Fruit fly (Drosophila melanogaster) whole organism, prepupa: ENCODE data around the gene CG32148.

Experiments used
- CG10631 ChIP-seq: fragments of 200-800 bp; sonication (Bioruptor generic); optimal IDR thresholded peaks from 2 replicates; lab custom pipeline; 2016; ENCODE audit warnings: missing biosample characterization, missing genetic modification characterization
- CG10669 ChIP-seq: fragments of 200-800 bp; sonication (Bioruptor generic); optimal IDR thresholded peaks from 3 replicates; lab custom pipeline; 2018; ENCODE audit warnings: missing biosample characterization, mild to moderate bottlenecking, missing genetic modification characterization, moderate library complexity
- CG11294 ChIP-seq: fragments of 200-800 bp; sonication (Bioruptor generic); IDR thresholded peaks from 2 replicates; pipeline ENCODE4 v1.3.6; 2022; ENCODE audit warnings: missing biosample characterization, missing genetic modification characterization
- CG11762 ChIP-seq: fragments of 200-800 bp; sonication (Bioruptor generic); optimal IDR thresholded peaks from 3 replicates; lab custom pipeline; 2016; ENCODE audit warnings: missing biosample characterization, missing genetic modification characterization; ENCODE audit not compliant: insufficient read depth
- CG11902 ChIP-seq: fragments of 200-800 bp; sonication (Bioruptor generic); optimal IDR thresholded peaks from 3 replicates; lab custom pipeline; 2016; ENCODE audit warnings: missing biosample characterization, missing genetic modification characterization
- CG15336 ChIP-seq: fragments of 200-800 bp; sonication (Bioruptor generic); IDR thresholded peaks from 2 replicates; pipeline ENCODE4 v1.3.6; 2022; ENCODE audit warnings: missing biosample characterization, missing genetic modification characterization
- CG1621 ChIP-seq: fragments of 200-800 bp; sonication (Bioruptor generic); optimal IDR thresholded peaks from 3 replicates; lab custom pipeline; 2018; ENCODE audit warnings: missing biosample characterization, mild to moderate bottlenecking, missing genetic modification characterization
- CG16779 ChIP-seq: fragments of 200-800 bp; sonication (Bioruptor generic); optimal IDR thresholded peaks from 3 replicates; lab custom pipeline; 2017; ENCODE audit warnings: missing biosample characterization, mild to moderate bottlenecking, missing genetic modification characterization
- CG3032 ChIP-seq: fragments of 200-800 bp; optimal IDR thresholded peaks from 2 replicates; lab custom pipeline; 2019; ENCODE audit warnings: missing biosample characterization, mild to moderate bottlenecking, missing genetic modification characterization, moderate library complexity
- CG32006 ChIP-seq: fragments of 200-800 bp; sonication (Bioruptor generic); optimal IDR thresholded peaks from 3 replicates; lab custom pipeline; 2017; ENCODE audit warnings: missing biosample characterization, mild to moderate bottlenecking, missing genetic modification characterization
- CG34406 ChIP-seq: fragments of 200-800 bp; sonication (Bioruptor generic); optimal IDR thresholded peaks from 3 replicates; lab custom pipeline; 2016; ENCODE audit warnings: missing biosample characterization, missing genetic modification characterization
- CG6276 ChIP-seq: fragments of 200-800 bp; sonication (Bioruptor generic); optimal IDR thresholded peaks from 2 replicates; lab custom pipeline; 2017; ENCODE audit warnings: missing biosample characterization, mild to moderate bottlenecking, missing genetic modification characterization
- CG6792 ChIP-seq: fragments of 200-800 bp; sonication (Bioruptor generic); optimal IDR thresholded peaks from 3 replicates; lab custom pipeline; 2016; ENCODE audit warnings: missing biosample characterization, missing genetic modification characterization
- CG6854 ChIP-seq: fragments of 200-800 bp; sonication (Bioruptor generic); optimal IDR thresholded peaks from 2 replicates; lab custom pipeline; 2017; ENCODE audit warnings: missing biosample characterization, mild to moderate bottlenecking, missing genetic modification characterization
- CG7368 ChIP-seq: fragments of 200-800 bp; sonication (Bioruptor generic); optimal IDR thresholded peaks from 3 replicates; lab custom pipeline; 2016; ENCODE audit warnings: missing biosample characterization, missing genetic modification characterization
- CG9139 ChIP-seq: fragments of 200-800 bp; sonication (Bioruptor generic); optimal IDR thresholded peaks from 3 replicates; lab custom pipeline; 2017; ENCODE audit warnings: missing biosample characterization, mild to moderate bottlenecking, missing genetic modification characterization
- Eip75B ChIP-seq: fragments of 200-800 bp; sonication (Bioruptor generic); optimal IDR thresholded peaks from 3 replicates; lab custom pipeline; 2016; ENCODE audit warnings: missing biosample characterization, missing genetic modification characterization
- Eip78C ChIP-seq: fragments of 200-800 bp; sonication (Bioruptor generic); peaks from one replicate; lab custom pipeline; 2016; ENCODE audit warnings: missing biosample characterization, missing genetic modification characterization
- Eip93F ChIP-seq: fragments of 200-800 bp; sonication (Bioruptor generic); optimal IDR thresholded peaks from 2 replicates; lab custom pipeline; 2016; ENCODE audit warnings: missing biosample characterization, mild to moderate bottlenecking, missing genetic modification characterization
- Ets96B ChIP-seq: fragments of 200-800 bp; optimal IDR thresholded peaks from 2 replicates; lab custom pipeline; 2019; ENCODE audit warnings: missing biosample characterization, mild to moderate bottlenecking, missing genetic modification characterization, moderate library complexity
- Gug ChIP-seq: fragments of 200-800 bp; sonication (Bioruptor generic); IDR thresholded peaks from 2 replicates; pipeline ENCODE4 v1.3.6; 2022; ENCODE audit warnings: missing biosample characterization, missing genetic modification characterization
- Lpt ChIP-seq: fragments of 200-800 bp; sonication (Bioruptor generic); optimal IDR thresholded peaks from 3 replicates; lab custom pipeline; 2016; ENCODE audit warnings: missing biosample characterization, missing genetic modification characterization
- Met ChIP-seq: fragments of 200-800 bp; sonication (Bioruptor generic); optimal IDR thresholded peaks from 3 replicates; lab custom pipeline; 2016; ENCODE audit warnings: missing biosample characterization, missing genetic modification characterization
- OdsH ChIP-seq: fragments of 200-800 bp; sonication (Bioruptor generic); optimal IDR thresholded peaks from 3 replicates; lab custom pipeline; 2016; ENCODE audit warnings: missing biosample characterization, missing genetic modification characterization
- Smox ChIP-seq: fragments of 200-800 bp; sonication (Bioruptor generic); optimal IDR thresholded peaks from 3 replicates; lab custom pipeline; 2016; ENCODE audit warnings: missing biosample characterization, missing genetic modification characterization
- Sox102F ChIP-seq: fragments of 200-800 bp; sonication (Bioruptor generic); optimal IDR thresholded peaks from 2 replicates; lab custom pipeline; 2016; ENCODE audit warnings: missing biosample characterization, mild to moderate bottlenecking, missing genetic modification characterization
- Sox14 ChIP-seq: fragments of 200-800 bp; sonication (Bioruptor generic); optimal IDR thresholded peaks from 3 replicates; lab custom pipeline; 2016; ENCODE audit warnings: missing biosample characterization, missing genetic modification characterization
- achi ChIP-seq: fragments of 200-800 bp; sonication (Bioruptor generic); optimal IDR thresholded peaks from 3 replicates; lab custom pipeline; 2016; ENCODE audit warnings: missing biosample characterization, missing genetic modification characterization
- cyc ChIP-seq: fragments of 200-800 bp; sonication (Bioruptor generic); optimal IDR thresholded peaks from 3 replicates; lab custom pipeline; 2016; ENCODE audit warnings: missing biosample characterization, missing genetic modification characterization
- dac ChIP-seq: fragments of 200-800 bp; sonication (Bioruptor generic); optimal IDR thresholded peaks from 2 replicates; lab custom pipeline; 2017; ENCODE audit warnings: missing biosample characterization, mild to moderate bottlenecking, missing genetic modification characterization
- dsx ChIP-seq: fragments of 200-800 bp; optimal IDR thresholded peaks from 3 replicates; lab custom pipeline; 2019; ENCODE audit warnings: missing biosample characterization, mild to moderate bottlenecking, missing genetic modification characterization, moderate library complexity; ENCODE audit not compliant: poor library complexity, severe bottlenecking
- eg ChIP-seq: fragments of 200-800 bp; sonication (Bioruptor generic); IDR thresholded peaks from 3 replicates; pipeline ENCODE4 v1.3.6; 2022; ENCODE audit warnings: missing biosample characterization, missing genetic modification characterization
- esn ChIP-seq: fragments of 200-800 bp; sonication (Bioruptor generic); optimal IDR thresholded peaks from 2 replicates; lab custom pipeline; 2016; ENCODE audit warnings: missing biosample characterization, mild to moderate bottlenecking, missing genetic modification characterization, moderate library complexity
- fd59A ChIP-seq: fragments of 200-800 bp; sonication (Bioruptor generic); optimal IDR thresholded peaks from 2 replicates; lab custom pipeline; 2017; ENCODE audit warnings: missing biosample characterization, mild to moderate bottlenecking, missing genetic modification characterization, missing genetic modification reagents
- fkh ChIP-seq: fragments of 200-800 bp; sonication (Bioruptor generic); optimal IDR thresholded peaks from 3 replicates; lab custom pipeline; 2017; ENCODE audit warnings: missing biosample characterization, mild to moderate bottlenecking, missing genetic modification characterization, moderate library complexity
- lz ChIP-seq: fragments of 200-800 bp; sonication (Bioruptor generic); optimal IDR thresholded peaks from 3 replicates; lab custom pipeline; 2016; ENCODE audit warnings: missing biosample characterization, missing genetic modification characterization
- net ChIP-seq: fragments of 200-800 bp; sonication (Bioruptor generic); optimal IDR thresholded peaks from 3 replicates; lab custom pipeline; 2016; ENCODE audit warnings: missing biosample characterization, missing genetic modification characterization
- salr ChIP-seq, 2 experiments: fragments of 200-800 bp; sonication (Bioruptor generic); optimal IDR thresholded peaks; 3 replicates each; lab custom pipeline; 2016 to 2018; ENCODE audit warnings: missing biosample characterization in 2 of 2, missing genetic modification characterization in 2 of 2, mild to moderate bottlenecking in 1 of 2
- svp ChIP-seq: fragments of 200-800 bp; sonication (Bioruptor generic); peaks from one replicate; lab custom pipeline; 2016; ENCODE audit warnings: missing biosample characterization, missing genetic modification characterization
- topi ChIP-seq: fragments of 200-800 bp; sonication (Bioruptor generic); optimal IDR thresholded peaks from 3 replicates; lab custom pipeline; 2016; ENCODE audit warnings: missing biosample characterization, missing genetic modification characterization
- vri ChIP-seq: fragments of 200-800 bp; sonication (Bioruptor generic); optimal IDR thresholded peaks from 3 replicates; lab custom pipeline; 2016; ENCODE audit warnings: missing biosample characterization, mild to moderate bottlenecking, missing genetic modification characterization

CG32148 gene

DNA sequence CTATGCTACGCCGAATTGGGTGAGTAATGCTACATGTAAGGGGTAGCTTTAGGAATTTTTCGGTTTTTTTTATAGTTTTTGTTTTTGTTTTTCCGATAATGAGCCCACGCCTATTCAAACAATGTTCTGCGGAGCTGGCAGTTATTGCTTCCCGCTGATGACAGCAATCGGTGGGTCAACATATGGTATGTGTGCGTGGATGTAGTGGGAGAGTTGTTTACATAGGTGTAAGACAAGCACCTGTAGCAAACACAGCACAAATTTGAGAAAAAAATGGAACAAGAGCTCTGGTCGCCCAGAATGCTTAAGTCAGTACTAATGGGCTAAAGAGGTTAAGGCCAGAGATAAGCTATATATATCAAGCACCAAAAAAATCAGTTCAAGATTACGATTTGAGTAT, 35.1 kb upstream of the CG32148 start:
- TF ChIP-seq Sox14 (no peak), CG6854 (GFP tag; lab: Kevin White, UChicago) (no peak), CG7368 (GFP tag; lab: Kevin White, UChicago) (no peak), fkh (peak; percentile 83)

- TF ChIP-seq Eip93F (GFP tag; lab: Kevin White, UChicago) (no peak), svp (GFP tag; lab: Kevin White, UChicago) (peak; percentile 91)
Measured at dm6 chr3L:14989879-14990278, 33.4 kb upstream of the CG32148 start.

DNA sequence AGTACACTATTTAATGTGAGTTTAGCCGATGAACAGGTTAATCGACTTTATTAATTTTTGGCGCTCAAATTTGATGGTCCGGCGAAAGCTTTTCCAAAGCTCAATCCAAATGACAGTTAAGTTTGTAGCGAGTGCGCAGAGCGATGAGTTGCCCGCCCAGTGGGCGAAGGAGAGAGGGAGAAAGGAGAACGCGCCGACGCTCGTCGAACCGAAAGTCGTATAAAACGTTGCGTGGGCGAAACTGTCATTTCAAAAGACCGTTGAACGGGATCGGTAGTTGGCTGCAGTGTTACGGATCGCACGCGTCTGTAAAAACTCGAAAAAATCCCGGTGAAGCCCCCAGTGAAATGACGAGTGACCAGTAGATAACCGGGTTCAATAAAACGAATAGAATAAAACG, 31.3 kb upstream of the CG32148 start, which contains the start of gene Zip71B:
TSS of gene Zip71B (plus strand) at position 265 of the 400 bp plus-strand sequence.
- TF ChIP-seq esn, result no peak
- TF ChIP-seq CG6854 (GFP tag; lab: Kevin White, UChicago), result peak; percentile 55
- TF ChIP-seq vri, result peak; percentile 25
- peak; percentile 91 for TF ChIP-seq achi (GFP tag; lab: Kevin White, UChicago)

DNA sequence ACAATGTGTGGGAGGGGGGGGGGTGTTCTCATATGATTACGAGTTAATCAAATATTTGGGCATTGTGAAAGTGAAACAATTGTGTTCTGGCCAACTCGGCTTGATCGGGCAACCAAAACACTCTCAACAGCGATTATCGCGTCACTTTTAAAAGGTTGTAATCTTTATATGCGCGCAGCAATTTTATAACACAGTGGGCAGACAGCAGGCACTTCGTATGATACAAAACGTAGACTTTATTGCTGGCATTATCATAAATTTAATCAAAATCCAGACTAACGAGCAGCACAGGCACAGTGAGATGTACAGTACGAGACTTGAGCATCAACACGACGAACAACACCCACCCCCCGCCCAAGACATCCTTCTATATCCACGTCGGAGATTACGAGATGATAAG, 30.5 kb upstream of the CG32148 start:
- TF ChIP-seq CG9139 (GFP tag; lab: Kevin White, UChicago), result no peak
- no peak for TF ChIP-seq CG6854 (GFP tag; lab: Kevin White, UChicago)
- TF ChIP-seq OdsH (GFP tag; lab: Kevin White, UChicago), result no peak
- TF ChIP-seq CG10669 (GFP tag; lab: Kevin White, UChicago), result no peak
- TF ChIP-seq fkh, result peak; percentile 55
- TF ChIP-seq vri, result peak; percentile 76
- no peak for TF ChIP-seq Eip75B (GFP tag; lab: Kevin White, UChicago)
- no peak for TF ChIP-seq Sox102F
- no peak for TF ChIP-seq salr (GFP tag; optimal IDR thresholded peaks at IDR 0.05; lab: Kevin White, UChicago)
- peak; percentile 75 for TF ChIP-seq svp (GFP tag; lab: Kevin White, UChicago)
- TF ChIP-seq lz (GFP tag; lab: Kevin White, UChicago), result no peak

DNA sequence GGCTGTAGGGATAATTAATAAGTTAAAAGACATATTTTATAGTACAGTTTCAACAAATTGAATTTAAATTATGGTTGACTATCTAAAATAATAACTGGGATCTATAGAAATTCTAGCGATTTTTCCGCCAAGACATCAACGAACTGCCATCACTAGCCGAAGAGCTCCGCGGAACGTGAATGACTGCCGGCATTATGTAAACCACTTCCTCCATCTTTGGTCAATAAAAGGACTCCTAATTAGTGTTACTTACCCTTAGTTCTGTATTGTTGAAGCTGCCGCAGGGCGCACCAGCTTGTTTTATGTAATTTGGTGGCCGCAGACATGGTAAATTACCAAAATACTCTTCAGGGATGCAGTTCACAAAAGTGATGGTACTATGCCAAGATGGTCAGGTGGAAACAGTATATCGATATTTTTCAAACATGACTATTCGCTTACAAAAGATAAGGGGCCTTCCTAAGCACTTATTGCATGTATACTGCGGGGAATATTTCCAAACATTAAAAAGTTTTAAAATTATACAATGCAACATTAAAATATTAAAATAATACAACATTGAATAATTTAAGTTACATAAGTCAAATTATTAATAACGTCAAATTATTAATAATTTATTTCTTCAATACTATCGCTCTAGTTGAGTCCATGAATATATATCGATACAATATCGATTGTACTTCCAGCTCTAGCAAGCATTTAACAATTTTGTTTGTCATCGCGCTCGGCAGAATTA, 23.8 kb upstream of the CG32148 start, which contains the start of the genes mRpL39 and Prosbeta2:
TSS of gene mRpL39 (minus strand) at position 383 of the 736 bp plus-strand sequence.
TSS of gene Prosbeta2 (plus strand) at position 668 of the 736 bp plus-strand sequence.
- TF ChIP-seq svp (GFP tag; lab: Kevin White, UChicago) (peak; percentile 55), CG34406 (GFP tag; lab: Kevin White, UChicago) (no peak), CG10669 (GFP tag; lab: Kevin White, UChicago) (peak; percentile 29), fkh (peak; percentile 6), Gug (GFP tag; lab: Robert Waterston, UW) (peak; percentile 27; the same call in 1 of the 2 replicates), fd59A (no peak), Eip78C (GFP tag; lab: Kevin White, UChicago) (peak; percentile 36), CG11902 (GFP tag; lab: Kevin White, UChicago) (peak; percentile 62), CG32006 (GFP tag; lab: Kevin White, UChicago) (no peak), CG16779 (tag; lab: Kevin White, UChicago) (no peak), dac (GFP tag; lab: Kevin White, UChicago) (no peak), topi (GFP tag; lab: Kevin White, UChicago) (peak; percentile 33), CG3032 (tag; lab: Kevin White, UChicago) (peak; percentile 78), Met (GFP tag; lab: Kevin White, UChicago) (no peak), CG6854 (GFP tag; lab: Kevin White, UChicago) (no peak), net (GFP tag; lab: Kevin White, UChicago) (no peak), CG7368 (GFP tag; lab: Kevin White, UChicago) (no peak), Lpt (GFP tag; lab: Kevin White, UChicago) (peak; percentile 23), CG15336 (GFP tag; lab: Robert Waterston, UW) (peak; percentile 38; the same call in 1 of the 2 replicates), CG11294 (GFP tag; lab: Robert Waterston, UW) (peak; percentile 56; the same call in 1 of the 2 replicates), CG6792 (GFP tag; lab: Kevin White, UChicago) (no peak), dsx (GFP tag; lab: Kevin White, UChicago) (no peak), Ets96B (tag; lab: Kevin White, UChicago) (peak; percentile 29), CG1621 (tag; lab: Kevin White, UChicago) (no peak), CG11762 (GFP tag; lab: Kevin White, UChicago) (peak; percentile 51), cyc (GFP tag; lab: Kevin White, UChicago) (peak; percentile 38), Smox (GFP tag; lab: Kevin White, UChicago) (no peak), CG6276 (no peak), esn (peak; percentile 35), CG10631 (peak; percentile 63), eg (peak; percentile 77)
